Worm (Caenorhabditis elegans) whole organism, L1 larva: ENCODE results near the gene pcn-1.

Source experiments
- C16A3.4 ChIP-seq: fragments of 150-350 bp; optimal IDR thresholded peaks from 2 replicates; lab custom pipeline; 2014; ENCODE audit warnings: missing biosample characterization, missing genetic modification characterization
- C34B4.2 ChIP-seq: sonication (generic microtip); optimal IDR thresholded peaks from 2 replicates; lab custom pipeline; 2017; ENCODE audit warnings: mild to moderate bottlenecking, missing genetic modification characterization, missing compliant biosample characterization
- aly-2 ChIP-seq: fragments of 150-350 bp; optimal IDR thresholded peaks from 2 replicates; lab custom pipeline; 2014; ENCODE audit warnings: missing biosample characterization, missing genetic modification characterization
- ama-1 ChIP-seq: fragments of 150-350 bp; optimal IDR thresholded peaks from 2 replicates; lab custom pipeline; 2014
- blmp-1 ChIP-seq: fragments of 150-350 bp; optimal IDR thresholded peaks from 2 replicates; lab custom pipeline; 2014; ENCODE audit warnings: missing biosample characterization, missing genetic modification characterization
- ceh-8 ChIP-seq: fragments of 200-800 bp; sonication (Bioruptor generic); optimal IDR thresholded peaks from 2 replicates; lab custom pipeline; 2018; ENCODE audit warnings: mild to moderate bottlenecking, missing genetic modification characterization, moderate library complexity, missing compliant biosample characterization
- ceh-82 ChIP-seq, 3 experiments: fragments of 150-350 bp in 1 of 3; sonication (generic microtip) in 2 of 3; optimal IDR thresholded peaks; 2 replicates each; lab custom pipeline; 2014 to 2017; ENCODE audit warnings: missing biosample characterization in 3 of 3, missing genetic modification characterization in 3 of 3
- ces-1 ChIP-seq: fragments of 150-350 bp; optimal IDR thresholded peaks from 2 replicates; lab custom pipeline; 2014; ENCODE audit warnings: missing biosample characterization, missing genetic modification reagents, missing genetic modification characterization
- efl-1 ChIP-seq, 4 experiments: fragments of 150-350 bp; optimal IDR thresholded peaks in 3 of 4; peaks in 1 of 4; 1 replicate in 1 of 4; 2 replicates in 3 of 4; lab custom pipeline; 2014; ENCODE audit warnings: missing biosample characterization in 2 of 4, missing genetic modification characterization in 2 of 4, missing genetic modification reagents in 2 of 4
- egl-13 ChIP-seq: sonication (generic microtip); optimal IDR thresholded peaks from 2 replicates; lab custom pipeline; 2016; ENCODE audit warnings: missing genotype, missing genetic modification reagents, missing genetic modification characterization, missing compliant biosample characterization
- egl-27 ChIP-seq, 2 experiments: fragments of 150-350 bp in 1 of 2; sonication (generic microtip); optimal IDR thresholded peaks; 3 replicates each; lab custom pipeline; 2017 to 2018; ENCODE audit warnings: missing biosample characterization in 2 of 2, missing genetic modification characterization in 2 of 2, missing genetic modification reagents in 2 of 2
- elt-2 ChIP-seq: sonication (generic microtip); optimal IDR thresholded peaks from 2 replicates; lab custom pipeline; 2016; ENCODE audit warnings: missing genetic modification characterization, mild to moderate bottlenecking, inconsistent platforms, missing compliant biosample characterization, missing genetic modification reagents
- elt-3 ChIP-seq, 6 experiments: fragments of 150-350 bp in 1 of 6; sonication (generic microtip); optimal IDR thresholded peaks; 2 replicates each; lab custom pipeline; 2017 to 2018; ENCODE audit warnings: missing biosample characterization in 6 of 6, missing genetic modification characterization in 6 of 6, inconsistent platforms in 1 of 6
- fkh-4 ChIP-seq: sonication (generic microtip); optimal IDR thresholded peaks from 2 replicates; lab custom pipeline; 2016; ENCODE audit warnings: missing compliant biosample characterization, missing genetic modification characterization, borderline replicate concordance
- fkh-8 ChIP-seq: sonication (generic microtip); optimal IDR thresholded peaks from 2 replicates; lab custom pipeline; 2016; ENCODE audit warnings: mild to moderate bottlenecking, missing genetic modification characterization, missing compliant biosample characterization
- fos-1 ChIP-seq: fragments of 150-350 bp; optimal IDR thresholded peaks from 2 replicates; lab custom pipeline; 2014; ENCODE audit warnings: missing biosample characterization, missing genetic modification characterization
- hlh-4 ChIP-seq: sonication (generic microtip); optimal IDR thresholded peaks from 2 replicates; lab custom pipeline; 2016; ENCODE audit warnings: mild to moderate bottlenecking, missing genetic modification characterization, missing compliant biosample characterization
- isw-1 ChIP-seq: fragments of 200-800 bp; sonication (Bioruptor generic); IDR thresholded peaks from 2 replicates; pipeline ENCODE4 v1.3.6; 2022; ENCODE audit warnings: missing genetic modification characterization, missing compliant biosample characterization
- lir-3 ChIP-seq: sonication (generic microtip); optimal IDR thresholded peaks from 2 replicates; lab custom pipeline; 2016; ENCODE audit warnings: mild to moderate bottlenecking, missing genetic modification characterization, moderate library complexity, missing compliant biosample characterization; ENCODE audit not compliant: poor library complexity
- lsy-2 ChIP-seq, 2 experiments: fragments of 150-350 bp; optimal IDR thresholded peaks; 2 replicates each; lab custom pipeline; 2014; ENCODE audit warnings: missing biosample characterization in 2 of 2, missing genetic modification characterization in 2 of 2
- mdl-1 ChIP-seq, 2 experiments: fragments of 150-350 bp; optimal IDR thresholded peaks; 2 replicates each; lab custom pipeline; 2014 to 2017; ENCODE audit warnings: missing biosample characterization in 2 of 2, missing genetic modification characterization in 2 of 2, inconsistent platforms in 1 of 2
- nhr-11 ChIP-seq: fragments of 150-350 bp; optimal IDR thresholded peaks from 2 replicates; lab custom pipeline; 2014; ENCODE audit warnings: missing biosample characterization, missing genetic modification characterization
- nhr-19 ChIP-seq: fragments of 200-800 bp; sonication (Bioruptor generic); conservative IDR thresholded peaks from 2 replicates; pipeline ENCODE4 v1.3.6; 2022; ENCODE audit warnings: missing genetic modification characterization, missing compliant biosample characterization
- nhr-20 ChIP-seq: sonication (generic microtip); optimal IDR thresholded peaks from 2 replicates; lab custom pipeline; 2016; ENCODE audit warnings: mild to moderate bottlenecking, missing genetic modification characterization, missing compliant biosample characterization
- nhr-28 ChIP-seq: fragments of 150-350 bp; optimal IDR thresholded peaks from 2 replicates; lab custom pipeline; 2014; ENCODE audit warnings: missing biosample characterization, missing genetic modification characterization
- nhr-47 ChIP-seq: sonication (generic microtip); optimal IDR thresholded peaks from 2 replicates; lab custom pipeline; 2016; ENCODE audit warnings: mild to moderate bottlenecking, missing genetic modification characterization, moderate library complexity, missing compliant biosample characterization
- nhr-85 ChIP-seq: sonication (generic microtip); peaks from one replicate; lab custom pipeline; 2016; ENCODE audit warnings: missing genetic modification characterization, inconsistent platforms, missing compliant biosample characterization
- nhr-90 ChIP-seq: sonication (generic microtip); optimal IDR thresholded peaks from 2 replicates; lab custom pipeline; 2016; ENCODE audit warnings: mild to moderate bottlenecking, missing genetic modification characterization, missing compliant biosample characterization; ENCODE audit not compliant: poor library complexity
- pqm-1 ChIP-seq: sonication (generic microtip); optimal IDR thresholded peaks from 3 replicates; lab custom pipeline; 2017; ENCODE audit warnings: missing biosample characterization, missing genetic modification characterization
- rnt-1 ChIP-seq: sonication (generic microtip); optimal IDR thresholded peaks from 2 replicates; lab custom pipeline; 2016; ENCODE audit warnings: mild to moderate bottlenecking, missing genetic modification characterization, moderate library complexity, missing compliant biosample characterization
- skn-1 ChIP-seq: fragments of 150-350 bp; optimal IDR thresholded peaks from 2 replicates; lab custom pipeline; 2014; ENCODE audit warnings: missing biosample characterization, missing genetic modification characterization
- snu-23 ChIP-seq: sonication (generic microtip); optimal IDR thresholded peaks from 2 replicates; lab custom pipeline; 2016; ENCODE audit warnings: missing genetic modification characterization, missing compliant biosample characterization
- sox-4 ChIP-seq: sonication (generic microtip); optimal IDR thresholded peaks from 2 replicates; lab custom pipeline; 2016; ENCODE audit warnings: missing genetic modification characterization, missing compliant biosample characterization
- swsn-7 ChIP-seq: sonication (generic microtip); optimal IDR thresholded peaks from 2 replicates; lab custom pipeline; 2016; ENCODE audit warnings: missing genetic modification characterization, missing compliant biosample characterization
- unc-130 ChIP-seq: fragments of 150-350 bp; optimal IDR thresholded peaks from 2 replicates; lab custom pipeline; 2017; ENCODE audit warnings: missing biosample characterization, missing genetic modification characterization, inconsistent platforms
- unc-30 ChIP-seq: sonication (generic microtip); optimal IDR thresholded peaks from 2 replicates; lab custom pipeline; 2017; ENCODE audit warnings: missing biosample characterization, missing genetic modification characterization
- unc-62 ChIP-seq: fragments of 150-350 bp; optimal IDR thresholded peaks from 2 replicates; lab custom pipeline; 2014; ENCODE audit warnings: missing biosample characterization, missing genetic modification reagents, missing genetic modification characterization
- unc-98 ChIP-seq: fragments of 200-800 bp; sonication (Bioruptor generic); IDR thresholded peaks from 2 replicates; pipeline ENCODE4 v1.3.6; 2022; ENCODE audit warnings: missing genetic modification characterization, missing compliant biosample characterization
- xbp-1 ChIP-seq: sonication (generic microtip); optimal IDR thresholded peaks from 2 replicates; lab custom pipeline; 2016; ENCODE audit warnings: missing genetic modification characterization, missing compliant biosample characterization
- zag-1 ChIP-seq: fragments of 150-350 bp; optimal IDR thresholded peaks from 2 replicates; lab custom pipeline; 2014; ENCODE audit warnings: missing biosample characterization, missing genetic modification characterization
- ztf-11 ChIP-seq, 2 experiments: sonication (generic microtip); optimal IDR thresholded peaks; 2 replicates each; lab custom pipeline; 2016 to 2017; ENCODE audit warnings: missing genetic modification characterization in 2 of 2, missing biosample characterization in 1 of 2, missing compliant biosample characterization in 1 of 2
- ztf-4 ChIP-seq: fragments of 150-350 bp; optimal IDR thresholded peaks from 2 replicates; lab custom pipeline; 2014; ENCODE audit warnings: missing biosample characterization, missing genetic modification characterization

Gene pcn-1

ce11 chrIV:4042274-4042673, 7.0 kb downstream of the pcn-1 start, which contains the start of gene cdc-73 (continued):
- TF ChIP-seq fkh-8 (tag; lab: Kevin White, UChicago) (peak; percentile 15), nhr-19 (peak; percentile 46), rnt-1 (peak; percentile 94), mdl-1 (tag; optimal IDR thresholded peaks at IDR 0.05; lab: Kevin White, UChicago) (no peak), hlh-4 (tag; lab: Kevin White, UChicago) (no peak), lir-3 (tag; lab: Kevin White, UChicago) (no peak), nhr-11 (tag; lab: Kevin White, UChicago) (no peak), isw-1 (GFP tag; lab: Robert Waterston, UW) (peak; percentile 34), ceh-82 (tag; optimal IDR thresholded peaks at IDR 0.05; lab: Kevin White, UChicago) (peak; percentile 22 to 58 (median 25)), sox-4 (tag; lab: Kevin White, UChicago) (peak; percentile 50), blmp-1 (tag; lab: Kevin White, UChicago) (no peak), elt-2 (tag; lab: Kevin White, UChicago) (no peak), nhr-85 (peak; percentile 33), unc-130 (tag; lab: Kevin White, UChicago) (no peak), unc-62 (GFP tag; lab: Kevin White, UChicago) (no peak), lsy-2 (tag; optimal IDR thresholded peaks at IDR 0.05; lab: Kevin White, UChicago) (peak; percentile 59 to 60), nhr-20 (tag; lab: Kevin White, UChicago) (peak; percentile 18), unc-30 (tag; lab: Kevin White, UChicago) (no peak), ceh-8 (GFP tag; lab: Kevin White, UChicago) (no peak), fkh-4 (tag; lab: Kevin White, UChicago) (peak; percentile 53), elt-3 (tag; optimal IDR thresholded peaks at IDR 0.05; lab: Kevin White, UChicago) (peak in 1 of 6 experiments; percentile 39), zag-1 (no peak), aly-2 (tag; lab: Kevin White, UChicago) (no peak), egl-13 (tag; lab: Kevin White, UChicago) (peak; percentile 26), xbp-1 (tag; lab: Kevin White, UChicago) (peak; percentile 54), C34B4.2 (tag; lab: Kevin White, UChicago) (no peak), unc-98 (GFP tag; lab: Robert Waterston, UW) (0 out of 2 replicates have a peak, but pooled peaks have one; percentile 37), ztf-11 (tag; optimal IDR thresholded peaks at IDR 0.05; lab: Kevin White, UChicago) (peak in 1 of 2 experiments; percentile 63), C16A3.4 (peak; percentile 7), egl-27 (tag; optimal IDR thresholded peaks at IDR 0.05; lab: Kevin White, UChicago) (no peak), ztf-4 (tag; lab: Kevin White, UChicago) (no peak), snu-23 (peak; percentile 63), ama-1 (lab: Kevin White, UChicago) (no peak), ces-1 (GFP tag; lab: Kevin White, UChicago) (no peak), nhr-28 (tag; lab: Kevin White, UChicago) (no peak)
- TF ChIP-seq, all 84 proteins: peak for 36

ce11 chrIV:4041006-4041405, 8.2 kb downstream of the pcn-1 start:
- TF ChIP-seq skn-1 (tag; lab: Kevin White, UChicago) (no peak), sox-4 (tag; lab: Kevin White, UChicago) (no peak), unc-130 (tag; lab: Kevin White, UChicago) (no peak), efl-1 (optimal IDR thresholded peaks at IDR 0.05; lab: Kevin White, UChicago) (no peak), efl-1 (GFP tag; optimal IDR thresholded peaks at IDR 0.05 in 1 of 2; lab: Kevin White, UChicago) (peak in 1 of 2 experiments; percentile 72)

- TF ChIP-seq nhr-90 (tag; lab: Kevin White, UChicago) (no peak), aly-2 (tag; lab: Kevin White, UChicago) (no peak), nhr-11 (tag; lab: Kevin White, UChicago) (no peak), rnt-1 (no peak), ztf-4 (tag; lab: Kevin White, UChicago) (no peak), pqm-1 (tag; lab: Kevin White, UChicago) (no peak), nhr-47 (tag; lab: Kevin White, UChicago) (no peak), ceh-82 (tag; optimal IDR thresholded peaks at IDR 0.05; lab: Kevin White, UChicago) (no peak), swsn-7 (tag; lab: Kevin White, UChicago) (no peak), fos-1 (tag; lab: Kevin White, UChicago) (no peak), mdl-1 (tag; optimal IDR thresholded peaks at IDR 0.05; lab: Kevin White, UChicago) (no peak)
Observed at ce11 chrIV:4039984-4040383, 9.3 kb downstream of the pcn-1 start, which contains the start of gene F35F11.2. Gene F35F11.2 (plus strand): TSS chrIV:4040284.
